Worm (Caenorhabditis elegans): ENCODE data around the gene nhr-249.

DNA sequence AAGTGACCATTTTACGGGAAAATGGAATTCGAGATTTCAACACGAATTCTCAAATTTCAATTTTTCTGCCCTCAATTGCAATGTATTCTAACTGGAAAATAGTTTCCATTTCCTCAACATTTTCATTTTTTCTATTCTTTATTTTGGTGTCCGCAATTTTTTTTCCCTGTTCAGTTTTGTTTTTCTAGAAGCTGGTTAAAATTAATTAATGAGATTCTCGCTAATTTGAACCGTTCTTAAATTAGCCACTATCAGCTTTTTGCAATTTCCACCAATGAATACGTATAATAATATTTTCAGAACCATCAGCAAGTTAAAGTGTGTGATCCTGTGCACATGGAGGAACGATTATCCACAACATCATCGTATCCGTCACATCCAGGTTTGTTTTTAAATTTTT is 15.0 kb downstream of the nhr-249 start, which contains the start of gene jnk-1:
- TF ChIP-seq nhr-237 (tag; optimal IDR thresholded peaks at IDR 0.05), result no peak
- no peak for TF ChIP-seq lir-3 (tag; optimal IDR thresholded peaks at IDR 0.05; ENCODE audit: poor library complexity)
- no peak for TF ChIP-seq sox-4 (tag; optimal IDR thresholded peaks at IDR 0.05)
- TF ChIP-seq nhr-90 (tag; optimal IDR thresholded peaks at IDR 0.05; ENCODE audit: poor library complexity), result no peak
- TF ChIP-seq lin-13 (GFP tag; optimal IDR thresholded peaks at IDR 0.05), result no peak
- TF ChIP-seq pag-3 (tag; optimal IDR thresholded peaks at IDR 0.05; ENCODE audit: borderline replicate concordance, insufficient read depth), result no peak
- TF ChIP-seq nhr-20 (tag; optimal IDR thresholded peaks at IDR 0.05), result no peak
- no peak for TF ChIP-seq skn-1 (tag; optimal IDR thresholded peaks at IDR 0.05)
- no peak for TF ChIP-seq lsy-2 (tag; optimal IDR thresholded peaks at IDR 0.05)
- no peak for TF ChIP-seq hlh-17 (GFP tag; optimal IDR thresholded peaks at IDR 0.05; ENCODE audit: borderline replicate concordance)
- TF ChIP-seq mep-1 (tag; optimal IDR thresholded peaks at IDR 0.05), result no peak
- TF ChIP-seq C04F5.9 (tag; optimal IDR thresholded peaks at IDR 0.05), result no peak
- no peak for TF ChIP-seq unc-130 (tag; optimal IDR thresholded peaks at IDR 0.05)

Measured in whole organism, L1 larva.